Fruit fly (Drosophila melanogaster): ENCODE measurements around the gene CG12236.

The CG12236 gene

dm6 chrX:5879543-5879943 lies 28.4 kb upstream of the CG12236 start, which contains the start of the genes Usp30 and CG16721 (continued):
- TF ChIP-seq MBD-R2 (GFP tag; IDR thresholded peaks at IDR 0.05) = peak; percentile 73
- TF ChIP-seq trem (tag; optimal IDR thresholded peaks at IDR 0.05) = peak; percentile 76
- TF ChIP-seq MTF-1 (GFP tag; optimal IDR thresholded peaks at IDR 0.05; ENCODE audit: borderline replicate concordance) = no peak
- no peak for TF ChIP-seq Deaf1 (tag; optimal IDR thresholded peaks at IDR 0.05)
- peak; percentile 23 for TF ChIP-seq en (GFP tag; optimal IDR thresholded peaks at IDR 0.05)
- TF ChIP-seq CG18599 (GFP tag; optimal IDR thresholded peaks at IDR 0.05) = peak; percentile 62
- TF ChIP-seq sisA (GFP tag; IDR thresholded peaks at IDR 0.05) = no peak
- peak; percentile 54 for TF ChIP-seq CG3847 (GFP tag; IDR thresholded peaks at IDR 0.05)
- no peak for TF ChIP-seq CG3838 (GFP tag; optimal IDR thresholded peaks at IDR 0.05)
- TF ChIP-seq CG14441 (GFP tag; IDR thresholded peaks at IDR 0.05) = no peak
- no peak for TF ChIP-seq CG1832 (GFP tag; optimal IDR thresholded peaks at IDR 0.05)
- TF ChIP-seq emc (GFP tag; optimal IDR thresholded peaks at IDR 0.05) = no peak
- no peak for TF ChIP-seq CG4707 (GFP tag; optimal IDR thresholded peaks at IDR 0.05)
- no peak for TF ChIP-seq ranshi (GFP tag; IDR thresholded peaks at IDR 0.05)
- no peak for TF ChIP-seq CG7928 (GFP tag; optimal IDR thresholded peaks at IDR 0.05)
- TF ChIP-seq zfh2 (GFP tag; optimal IDR thresholded peaks at IDR 0.05) = peak; percentile 76
- TF ChIP-seq Scr (GFP tag; IDR thresholded peaks at IDR 0.05; ENCODE audit: partially characterized antibody) = peak; percentile 72
- TF ChIP-seq repo (GFP tag; optimal IDR thresholded peaks at IDR 0.05) = peak; percentile 10
- no peak for TF ChIP-seq CG7357 (GFP tag; IDR thresholded peaks at IDR 0.05)
- peak; percentile 79 for TF ChIP-seq unc-4 (GFP tag; IDR thresholded peaks at IDR 0.05; ENCODE audit: partially characterized antibody)
- no peak for TF ChIP-seq CG3726 (GFP tag; IDR thresholded peaks at IDR 0.05)
- no peak for TF ChIP-seq CG3407 (GFP tag; optimal IDR thresholded peaks at IDR 0.05)
- no peak for TF ChIP-seq CG34422 (GFP tag; IDR thresholded peaks at IDR 0.05)
- peak; percentile 96 for TF ChIP-seq stwl (tag; optimal IDR thresholded peaks at IDR 0.05)
- peak; percentile 5 for TF ChIP-seq CG10147 (GFP tag; optimal IDR thresholded peaks at IDR 0.05)
- no peak for TF ChIP-seq GATAe (GFP tag; conservative IDR thresholded peaks at IDR 0.05)
- TF ChIP-seq H2.0 (GFP tag; IDR thresholded peaks at IDR 0.05) = no peak
- TF ChIP-seq CG11695 (GFP tag; IDR thresholded peaks at IDR 0.05) = no peak
- TF ChIP-seq Fer1 (GFP tag; optimal IDR thresholded peaks at IDR 0.05) = peak; percentile 56
- TF ChIP-seq CG7271 (tag; optimal IDR thresholded peaks at IDR 0.05) = no peak
- TF ChIP-seq Gsc (GFP tag; IDR thresholded peaks at IDR 0.05) = no peak
- TF ChIP-seq CG4730 (GFP tag; IDR thresholded peaks at IDR 0.05) = no peak
- TF ChIP-seq al (GFP tag; IDR thresholded peaks at IDR 0.05) = no peak
- peak; percentile 32 for TF ChIP-seq CG1233 (GFP tag; optimal IDR thresholded peaks at IDR 0.05)
- TF ChIP-seq CG17186 (GFP tag; optimal IDR thresholded peaks at IDR 0.05) = peak; percentile 81
- TF ChIP-seq Nf-YA (GFP tag; IDR thresholded peaks at IDR 0.05) = no peak
- TF ChIP-seq CG6654 (GFP tag; optimal IDR thresholded peaks at IDR 0.05) = no peak
- TF ChIP-seq CG1792 (GFP tag; optimal IDR thresholded peaks at IDR 0.05) = peak; percentile 9
- TF ChIP-seq Pdp1 (GFP tag; optimal IDR thresholded peaks at IDR 0.05) = peak; percentile 2 to 87
- TF ChIP-seq CG14710 (tag; optimal IDR thresholded peaks at IDR 0.05) = peak; percentile 60
- no peak for TF ChIP-seq D19B (GFP tag; optimal IDR thresholded peaks at IDR 0.05)
- no peak for TF ChIP-seq CG8359 (GFP tag; optimal IDR thresholded peaks at IDR 0.05; ENCODE audit: borderline replicate concordance)
- TF ChIP-seq CG1602 (GFP tag; optimal IDR thresholded peaks at IDR 0.05) = no peak
- no peak for TF ChIP-seq bowl (GFP tag; IDR thresholded peaks at IDR 0.05)
- TF ChIP-seq tna (GFP tag; IDR thresholded peaks at IDR 0.05; ENCODE audit: partially characterized antibody) = peak; percentile 66; the same call in 1 of the 2 replicates
- TF ChIP-seq D (optimal IDR thresholded peaks at IDR 0.05) = no peak
- no peak for TF ChIP-seq D (GFP tag; optimal IDR thresholded peaks at IDR 0.05)
- peak; percentile 68 for TF ChIP-seq Rfx (GFP tag; IDR thresholded peaks at IDR 0.05)
- TF ChIP-seq tll (GFP tag; optimal IDR thresholded peaks at IDR 0.05) = no peak
- TF ChIP-seq Hmx (GFP tag; optimal IDR thresholded peaks at IDR 0.05) = no peak
- TF ChIP-seq CG2712 (tag; optimal IDR thresholded peaks at IDR 0.05) = peak; percentile 52
- no peak for TF ChIP-seq seq (GFP tag; IDR thresholded peaks at IDR 0.05)

All from whole organism, embryonic.